Fruit fly (Drosophila melanogaster): ENCODE measurements around the gene dia.

DNA sequence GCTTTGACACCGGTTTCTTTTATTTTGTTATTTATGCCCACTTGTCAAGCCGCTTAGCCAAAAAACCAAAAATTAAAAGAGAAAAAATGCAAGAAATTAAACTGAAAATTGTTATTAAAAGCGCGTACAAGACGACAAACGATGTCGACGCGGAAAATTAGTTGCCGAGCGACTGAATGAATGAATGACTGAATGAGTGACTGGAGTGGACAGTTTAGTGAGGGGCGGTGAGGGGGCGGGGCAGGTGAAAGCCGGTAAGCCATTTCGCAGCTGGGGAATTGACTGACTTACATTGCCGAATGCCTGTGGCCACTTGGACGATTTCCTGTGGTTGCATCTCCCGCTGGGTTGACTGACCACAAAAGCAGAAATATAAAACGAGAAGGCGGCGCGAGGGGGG, 48.7 kb downstream of the dia start:
- TF ChIP-seq CG11902 (GFP tag; optimal IDR thresholded peaks at IDR 0.05), result no peak
- no peak for TF ChIP-seq svp (GFP tag)
- TF ChIP-seq CG11762 (GFP tag; optimal IDR thresholded peaks at IDR 0.05; ENCODE audit: insufficient read depth), result no peak
- no peak for TF ChIP-seq Blimp-1 (GFP tag; optimal IDR thresholded peaks at IDR 0.05)
- TF ChIP-seq CG9139 (GFP tag; optimal IDR thresholded peaks at IDR 0.05), result no peak
- no peak for TF ChIP-seq CG15336 (GFP tag; IDR thresholded peaks at IDR 0.05)
- no peak for TF ChIP-seq Smox (GFP tag; optimal IDR thresholded peaks at IDR 0.05)
- no peak for TF ChIP-seq Sox15 (GFP tag; optimal IDR thresholded peaks at IDR 0.05)
- no peak for TF ChIP-seq Eip75B (GFP tag; optimal IDR thresholded peaks at IDR 0.05)
